Fruit fly (Drosophila melanogaster): ENCODE data around the gene CG2145.
A peak's percentile ranks its signal among the peaks of the same experiment; 100 is the strongest.

CG2145 gene

dm6 chrX:10882786-10883185 is 44.4 kb upstream of the CG2145 start (continued):
- TF ChIP-seq Hr38 (GFP tag; optimal IDR thresholded peaks at IDR 0.05) (no peak), CG15336 (GFP tag; IDR thresholded peaks at IDR 0.05) (no peak), CG6854 (GFP tag; optimal IDR thresholded peaks at IDR 0.05) (no peak), Sox14 (GFP tag; optimal IDR thresholded peaks at IDR 0.05) (no peak), CG11902 (GFP tag; optimal IDR thresholded peaks at IDR 0.05) (no peak), fkh (GFP tag; optimal IDR thresholded peaks at IDR 0.05) (no peak), Ets96B (tag; optimal IDR thresholded peaks at IDR 0.05) (no peak), eg (GFP tag; IDR thresholded peaks at IDR 0.05) (no peak), Eip93F (GFP tag; optimal IDR thresholded peaks at IDR 0.05) (no peak), CG6163 (GFP tag; IDR thresholded peaks at IDR 0.05) (no peak), Sox102F (GFP tag; optimal IDR thresholded peaks at IDR 0.05) (peak; percentile 24), Hr4 (GFP tag; optimal IDR thresholded peaks at IDR 0.05) (no peak)

dm6 chrX:10883740-10884139 is 43.5 kb upstream of the CG2145 start:
- no peak for TF ChIP-seq CG7368 (GFP tag; optimal IDR thresholded peaks at IDR 0.05)
- no peak for TF ChIP-seq CG10631 (GFP tag; optimal IDR thresholded peaks at IDR 0.05)
- TF ChIP-seq svp (GFP tag) = peak; percentile 92
- TF ChIP-seq Met (GFP tag; optimal IDR thresholded peaks at IDR 0.05) = no peak
- TF ChIP-seq lz (GFP tag; optimal IDR thresholded peaks at IDR 0.05) = no peak
- no peak for TF ChIP-seq CG31627 (GFP tag; optimal IDR thresholded peaks at IDR 0.05)
- TF ChIP-seq Eip78C (GFP tag) = no peak

dm6 chrX:10886418-10886817 is 40.8 kb upstream of the CG2145 start:
- TF ChIP-seq vri (GFP tag; optimal IDR thresholded peaks at IDR 0.05) = no peak
- TF ChIP-seq CG6163 (GFP tag; IDR thresholded peaks at IDR 0.05) = 0 out of 3 replicates have a peak, but pooled peaks have one; percentile 11
- no peak for TF ChIP-seq ss (GFP tag; optimal IDR thresholded peaks at IDR 0.05)
- no peak for TF ChIP-seq Gug (GFP tag; IDR thresholded peaks at IDR 0.05)
- no peak for TF ChIP-seq CG11294 (GFP tag; IDR thresholded peaks at IDR 0.05)
- TF ChIP-seq CG11902 (GFP tag; optimal IDR thresholded peaks at IDR 0.05) = no peak
- TF ChIP-seq esn (GFP tag; optimal IDR thresholded peaks at IDR 0.05) = no peak
- TF ChIP-seq svp (GFP tag) = peak; percentile 72
- no peak for TF ChIP-seq CG34406 (GFP tag; optimal IDR thresholded peaks at IDR 0.05)
- peak; percentile 49 for TF ChIP-seq Eip78C (GFP tag)
- TF ChIP-seq Met (GFP tag; optimal IDR thresholded peaks at IDR 0.05) = no peak
- TF ChIP-seq Hr39 (GFP tag; optimal IDR thresholded peaks at IDR 0.05) = no peak
- TF ChIP-seq Blimp-1 (GFP tag; optimal IDR thresholded peaks at IDR 0.05) = no peak
- TF ChIP-seq CG32006 (GFP tag; optimal IDR thresholded peaks at IDR 0.05) = peak; percentile 17
- no peak for TF ChIP-seq CG8632 (GFP tag; optimal IDR thresholded peaks at IDR 0.05)

- TF ChIP-seq CG6276 (GFP tag; optimal IDR thresholded peaks at IDR 0.05) (no peak), Eip78C (GFP tag) (peak; percentile 1)
Measured at dm6 chrX:10887643-10888042, 39.6 kb upstream of the CG2145 start.

dm6 chrX:10889955-10890617 is 37.1 kb upstream of the CG2145 start:
- TF ChIP-seq CG11294 (GFP tag; IDR thresholded peaks at IDR 0.05) (no peak), esn (GFP tag; optimal IDR thresholded peaks at IDR 0.05) (peak; percentile 14), Eip78C (GFP tag) (peak; percentile 60), Met (GFP tag; optimal IDR thresholded peaks at IDR 0.05) (peak; percentile 8), fkh (GFP tag; optimal IDR thresholded peaks at IDR 0.05) (no peak), topi (GFP tag; optimal IDR thresholded peaks at IDR 0.05) (peak; percentile 12), Lpt (GFP tag; optimal IDR thresholded peaks at IDR 0.05) (no peak), Sox14 (GFP tag; optimal IDR thresholded peaks at IDR 0.05) (no peak), svp (GFP tag) (peak; percentile 97), CG8319 (GFP tag; optimal IDR thresholded peaks at IDR 0.05) (no peak), CG6808 (GFP tag; optimal IDR thresholded peaks at IDR 0.05) (no peak), vri (GFP tag; optimal IDR thresholded peaks at IDR 0.05) (peak; percentile 3)
